Worm (Caenorhabditis elegans) whole organism, early embryonic: ENCODE data around the gene T02H6.5.

Experiments
- aly-1 ChIP-seq: sonication (generic microtip); optimal IDR thresholded peaks from 2 replicates; lab custom pipeline; 2016; ENCODE audit warnings: missing genetic modification characterization, missing compliant biosample characterization
- ama-1 ChIP-seq: fragments of 150-350 bp; optimal IDR thresholded peaks from 2 replicates; lab custom pipeline; 2014
- hmg-4 ChIP-seq: fragments of 200-800 bp; sonication (Bioruptor generic); optimal IDR thresholded peaks from 2 replicates; lab custom pipeline; 2018; ENCODE audit warnings: mild to moderate bottlenecking, missing genetic modification characterization, missing compliant biosample characterization
- sea-1 ChIP-seq: fragments of 200-800 bp; sonication (Bioruptor generic); conservative IDR thresholded peaks from 2 replicates; pipeline ENCODE4 v1.3.6; 2022; ENCODE audit warnings: missing genetic modification characterization, missing compliant biosample characterization
- tbx-11 ChIP-seq: fragments of 200-800 bp; sonication (Bioruptor generic); IDR thresholded peaks from 2 replicates; pipeline ENCODE4 v1.3.6; 2022; ENCODE audit warnings: missing genetic modification characterization, missing compliant biosample characterization

- no peak for TF ChIP-seq tbx-11
- TF ChIP-seq ama-1, result no peak
- no peak for TF ChIP-seq aly-1 (tag; lab: Kevin White, UChicago)
- TF ChIP-seq sea-1 (GFP tag; lab: Robert Waterston, UW), result no peak
- TF ChIP-seq hmg-4 (GFP tag; lab: Kevin White, UChicago), result no peak
Measured at ce11 chrII:675303-675702, 9.6 kb upstream of the T02H6.5 start, which contains the start of gene Y39F10C.1.
